Fruit fly (Drosophila melanogaster) whole organism, larva: ENCODE measurements around the gene odd.
A peak's percentile ranks its signal among the peaks of the same experiment; 100 is the strongest.

ENCODE experiments used
- noc ChIP-seq: fragments of 200-800 bp; sonication (Bioruptor generic); optimal IDR thresholded peaks from 3 replicates; lab custom pipeline; 2019; ENCODE audit warnings: missing biosample characterization, mild to moderate bottlenecking, missing genetic modification characterization, moderate library complexity

The odd gene

DNA sequence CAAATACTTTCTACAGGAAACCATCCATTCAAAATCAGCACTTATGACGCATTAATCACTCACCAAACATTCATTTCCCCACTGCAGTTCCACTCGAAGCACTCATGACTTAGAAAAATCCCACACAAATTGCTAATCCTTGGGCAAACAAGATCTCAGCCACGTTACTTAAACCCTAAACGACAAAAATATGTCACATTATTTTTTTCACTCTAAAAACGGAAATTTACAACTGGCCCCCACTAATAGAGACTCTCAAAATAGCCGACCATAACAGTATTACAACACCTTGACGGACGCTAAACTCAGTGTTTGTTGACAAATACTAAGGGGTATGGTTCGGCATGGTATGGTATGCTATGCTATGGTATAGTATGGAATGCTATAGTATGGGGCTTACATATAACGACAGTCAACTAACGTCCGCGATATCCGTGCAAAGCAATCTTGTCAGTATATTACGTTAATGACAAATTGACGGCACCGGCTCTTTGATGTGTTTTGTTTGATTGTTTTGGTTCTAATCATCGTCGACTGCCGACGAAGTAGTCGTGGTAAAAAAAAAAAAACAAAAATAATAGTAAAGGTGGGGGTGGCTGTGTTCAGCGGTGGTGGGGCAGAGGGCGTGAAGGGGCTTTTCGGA, 33.9 kb downstream of the odd start:
- no peak for TF ChIP-seq noc

DNA sequence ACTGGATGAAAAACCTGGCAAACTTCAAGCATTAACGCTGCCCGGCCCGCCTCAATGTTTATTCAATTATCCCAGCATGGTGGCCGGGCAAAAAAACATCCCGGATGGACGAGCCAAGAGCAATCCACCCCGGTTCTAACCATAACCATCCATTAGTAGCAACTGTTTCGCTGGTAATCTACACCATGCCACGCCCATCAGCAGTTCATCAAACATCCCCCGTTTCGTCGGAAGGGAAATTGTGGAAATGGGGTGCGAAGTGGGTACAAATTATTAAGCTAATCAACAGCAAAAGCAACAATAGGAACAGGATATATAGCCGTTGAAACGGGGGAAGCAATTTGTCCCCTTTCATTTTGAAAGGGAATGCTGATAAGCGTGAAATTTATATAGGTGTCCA, 35.1 kb downstream of the odd start:
- no peak for TF ChIP-seq noc

DNA sequence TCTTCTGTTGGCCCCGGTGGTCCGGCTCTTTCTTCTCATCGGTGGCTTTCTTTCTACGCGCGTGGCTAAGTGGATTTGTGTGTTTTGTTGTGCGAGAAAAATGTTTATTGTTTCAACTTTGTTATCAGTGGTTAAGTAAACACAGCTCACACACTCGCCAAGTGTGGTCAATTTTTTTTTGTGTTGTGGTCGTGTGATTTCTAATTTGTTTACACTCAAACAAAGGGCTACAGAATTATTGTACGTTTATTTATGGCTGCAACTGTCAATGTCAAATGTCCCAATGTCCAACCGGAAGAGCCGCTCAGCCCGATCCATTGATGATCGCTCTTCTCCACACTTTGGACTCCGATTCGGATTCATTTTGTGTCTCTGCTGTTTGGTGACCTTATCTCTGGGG, 36.0 kb downstream of the odd start:
- TF ChIP-seq noc = no peak

DNA sequence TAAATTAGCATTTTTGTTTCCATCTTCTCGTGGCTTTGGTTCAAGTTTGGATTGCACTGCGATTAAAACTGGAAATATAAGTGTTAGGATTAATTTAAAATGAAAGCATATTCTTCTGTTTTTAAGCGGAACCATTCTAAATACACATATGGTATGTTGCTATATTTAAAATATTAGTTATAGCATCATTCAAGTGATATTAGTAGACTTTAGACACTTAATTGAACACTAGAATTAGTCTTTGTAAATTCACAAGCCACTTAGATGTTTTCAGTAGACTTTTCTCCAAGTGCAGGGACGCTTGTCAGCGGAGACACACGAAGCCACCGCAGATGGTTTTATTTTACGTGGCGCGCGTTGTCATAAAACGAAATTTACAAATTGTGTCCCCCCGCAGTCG, 36.7 kb downstream of the odd start:
- peak; percentile 5 for TF ChIP-seq noc

DNA sequence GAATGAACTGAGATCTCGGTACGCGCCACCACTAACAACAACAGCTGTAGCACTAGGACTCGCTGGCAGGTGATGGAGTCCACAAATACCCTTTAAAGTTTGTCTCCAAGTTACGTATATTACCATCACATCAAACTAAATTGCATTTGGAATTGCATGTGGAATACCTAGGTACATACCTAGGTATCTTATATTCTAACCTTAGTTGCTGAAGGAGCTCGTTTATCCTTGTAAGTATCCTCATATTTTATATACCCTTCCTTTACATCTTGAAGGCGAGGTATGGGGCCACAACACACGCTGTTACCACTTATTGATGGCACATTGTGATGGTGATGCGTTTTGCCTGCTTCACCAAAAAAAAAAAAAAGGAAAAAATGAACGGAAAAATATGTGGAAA, 39.2 kb downstream of the odd start:
- TF ChIP-seq noc = no peak

DNA sequence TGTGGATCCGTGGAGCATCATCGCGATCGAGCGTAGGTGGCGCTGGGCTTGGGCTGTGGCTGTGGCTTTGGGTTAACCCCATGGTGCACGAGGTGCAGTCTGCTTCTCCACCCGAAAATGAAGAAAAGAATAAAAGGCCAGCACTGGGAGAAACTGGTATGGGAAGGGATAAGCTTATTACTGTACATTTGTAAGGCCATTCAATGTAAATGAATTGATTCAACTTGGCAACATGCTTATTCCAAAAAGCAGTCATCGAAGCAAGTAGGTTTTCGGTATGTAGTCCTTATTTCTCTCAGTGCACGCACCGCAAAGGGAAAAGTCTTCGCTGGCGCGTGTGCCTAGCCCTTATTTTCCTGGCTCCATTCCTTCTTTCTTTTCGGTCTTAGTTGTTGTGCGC, 40.0 kb downstream of the odd start:
- no peak for TF ChIP-seq noc

DNA sequence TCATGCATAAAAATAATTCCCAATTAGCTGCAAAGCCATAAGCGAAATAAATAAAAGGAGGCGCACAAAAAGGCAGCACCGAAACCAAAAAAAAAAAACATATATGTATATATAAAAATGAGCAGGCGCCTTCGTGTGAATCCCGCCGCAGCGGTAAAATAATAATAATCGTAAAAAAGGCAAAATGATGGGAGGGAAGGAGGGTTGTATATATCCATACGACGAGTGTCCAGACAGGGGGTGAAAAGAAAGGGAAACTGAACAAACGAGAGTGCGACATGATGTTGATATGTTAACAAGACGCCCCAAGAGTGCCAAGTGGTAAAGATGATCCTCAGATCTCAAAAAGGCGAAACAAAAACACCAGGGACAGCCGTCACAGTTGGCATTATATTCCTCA, 42.0 kb downstream of the odd start:
- no peak for TF ChIP-seq noc

DNA sequence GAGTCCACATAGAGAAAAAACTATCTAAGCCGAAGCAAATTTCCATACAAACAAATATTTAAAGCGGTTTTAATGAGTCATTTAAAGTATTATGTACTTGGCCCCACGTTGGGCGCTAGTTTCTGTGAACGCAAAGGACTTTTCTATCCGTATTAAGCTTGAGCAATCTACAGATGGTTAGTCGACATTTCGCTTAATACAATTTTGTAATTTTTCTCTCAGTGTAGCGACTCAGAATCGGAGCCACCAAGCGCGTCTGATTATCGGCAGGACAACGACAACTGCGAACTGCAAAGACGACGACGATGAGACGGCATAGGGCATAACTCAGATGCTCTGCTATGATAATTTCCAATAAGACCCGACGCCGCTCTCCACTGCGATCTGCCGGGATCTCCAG, 44.1 kb downstream of the odd start:
- TF ChIP-seq noc = no peak

DNA sequence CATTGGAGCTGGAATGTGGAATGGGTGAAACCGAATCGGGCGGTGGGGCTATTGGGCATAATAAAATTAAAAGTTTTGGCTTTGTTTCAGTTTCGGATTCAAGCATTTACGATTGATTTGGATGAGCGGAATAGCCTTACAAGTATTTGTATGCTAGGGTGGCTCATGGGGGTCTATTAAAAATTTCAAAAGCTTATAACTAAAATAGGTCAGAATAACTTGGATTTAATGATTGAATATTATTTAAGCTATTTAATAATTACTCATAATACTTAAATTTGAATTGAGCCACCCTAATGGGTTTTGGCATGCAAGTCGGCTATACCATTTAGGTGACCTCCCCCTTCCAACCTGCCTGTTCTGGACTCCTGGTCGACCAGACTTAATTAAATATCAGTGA, 46.9 kb downstream of the odd start:
- no peak for TF ChIP-seq noc

DNA sequence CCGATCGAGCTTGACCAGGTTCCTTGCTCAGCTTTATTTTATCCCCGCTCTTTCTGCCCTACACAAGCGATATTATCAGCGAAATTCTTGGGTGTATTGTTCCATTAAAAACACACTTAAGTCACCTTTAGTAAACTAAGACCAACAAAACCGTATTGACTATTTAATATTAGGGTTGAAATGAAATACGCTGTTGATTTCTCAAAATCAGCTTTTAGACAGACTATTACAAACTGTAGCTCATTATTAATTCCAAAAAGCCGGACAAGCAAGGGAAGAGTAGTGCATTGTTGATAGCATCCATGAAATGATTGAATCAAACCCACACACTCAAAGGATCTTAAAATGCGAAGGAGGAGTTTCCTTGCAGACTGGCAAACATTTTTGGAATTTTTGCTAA, 48.3 kb downstream of the odd start:
- no peak for TF ChIP-seq noc

DNA sequence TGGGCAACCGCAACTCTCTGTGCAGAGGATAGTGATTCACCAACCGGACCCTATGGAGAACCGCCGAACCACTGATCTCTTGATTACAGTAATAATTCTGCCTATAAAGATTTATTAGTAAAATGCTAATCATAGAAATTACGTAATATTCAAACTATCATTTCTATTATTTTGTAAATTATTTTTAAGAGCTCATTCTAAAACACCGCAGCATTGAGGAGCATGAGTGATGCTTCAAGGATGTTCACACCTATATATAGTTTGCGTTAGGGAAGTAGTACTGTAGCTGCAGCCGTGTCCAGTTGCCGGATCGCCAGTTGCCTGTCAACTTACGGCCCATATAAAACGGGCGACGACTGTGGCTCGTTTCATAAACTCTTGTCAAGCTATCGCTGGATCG, 49.1 kb downstream of the odd start:
- TF ChIP-seq noc = no peak

DNA sequence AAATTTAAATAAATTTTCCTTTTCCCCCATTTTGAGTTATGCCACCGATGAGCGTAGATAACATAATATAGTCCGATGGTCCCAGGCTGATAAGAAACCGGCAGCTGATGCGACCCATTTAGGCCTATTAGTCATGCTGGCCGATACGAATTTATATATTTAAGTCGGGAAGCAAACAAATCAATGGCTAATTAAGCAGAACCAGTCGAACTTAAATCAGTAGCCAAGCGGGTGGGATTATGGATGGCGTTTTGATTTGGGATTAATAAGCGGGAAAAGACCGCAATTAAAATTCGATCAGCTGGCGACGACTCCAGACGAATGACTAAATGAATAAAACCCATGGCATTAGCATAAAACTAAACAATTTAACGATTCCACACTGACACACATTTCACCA, 49.6 kb downstream of the odd start:
- no peak for TF ChIP-seq noc

DNA sequence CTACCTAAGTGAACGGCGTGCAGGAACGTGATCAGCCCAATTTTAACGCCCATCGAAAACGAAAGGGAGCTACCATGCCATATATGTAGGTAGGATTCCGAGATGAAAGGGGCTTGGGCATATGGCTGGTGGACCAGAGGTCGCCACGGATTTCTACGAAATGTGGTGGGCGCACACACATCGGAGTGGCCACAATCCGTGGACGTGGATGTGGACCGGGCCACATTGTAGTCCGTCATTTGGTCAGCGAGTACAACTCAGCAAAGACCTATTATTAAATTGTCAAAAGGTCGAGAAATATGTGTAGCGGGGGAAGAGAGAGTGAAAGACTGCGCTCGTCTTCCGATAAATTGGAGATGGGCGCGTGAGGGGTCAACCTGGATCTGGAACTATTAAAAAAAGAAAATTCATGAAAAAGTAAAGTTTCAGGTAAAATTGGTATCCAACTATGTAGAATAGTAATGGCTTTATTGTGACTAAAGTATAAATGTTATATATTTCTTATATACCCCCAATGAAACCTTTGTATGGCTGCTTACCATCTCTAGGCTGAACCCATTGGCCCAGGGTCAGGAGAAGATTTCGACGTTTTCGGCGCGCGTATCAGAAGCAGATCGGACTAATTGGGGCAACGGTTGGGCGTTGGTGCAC, 51.0 kb downstream of the odd start:
- TF ChIP-seq noc = no peak
